Fruit fly (Drosophila melanogaster) whole organism, embryonic: ENCODE results near the gene CG13455.
A peak's percentile ranks its signal among the peaks of the same experiment; 100 is the strongest.

Experiments used
- CG14710 ChIP-seq: fragments of 200-800 bp; sonication (Bioruptor generic); optimal IDR thresholded peaks from 3 replicates; lab custom pipeline; 2019; ENCODE audit warnings: missing biosample characterization, mild to moderate bottlenecking, missing genetic modification characterization, moderate library complexity
- CG2712 ChIP-seq: fragments of 200-800 bp; optimal IDR thresholded peaks from 3 replicates; lab custom pipeline; 2019; ENCODE audit warnings: missing biosample characterization, mild to moderate bottlenecking, missing genetic modification characterization, moderate library complexity
- Dfd ChIP-seq, 2 experiments: fragments of >200 bp; optimal IDR thresholded peaks; 2 replicates each; lab custom pipeline; 2017; ENCODE audit warnings: missing biosample characterization in 2 of 2, missing genetic modification characterization in 2 of 2
- Hmr ChIP-seq: fragments of 200-800 bp; sonication (Bioruptor generic); optimal IDR thresholded peaks from 3 replicates; lab custom pipeline; 2017; ENCODE audit warnings: mild to moderate bottlenecking, missing biosample characterization, missing genetic modification reagents, missing genetic modification characterization
- Hr78 ChIP-seq, 2 experiments: fragments of 200-800 bp in 1 of 2; fragments of >200 bp in 1 of 2; sonication (Bioruptor generic) in 1 of 2; optimal IDR thresholded peaks; 2 replicates each; lab custom pipeline; 2017 to 2019; ENCODE audit warnings: missing biosample characterization in 2 of 2, missing genetic modification characterization in 2 of 2, mild to moderate bottlenecking in 1 of 2, moderate library complexity in 1 of 2
- br ChIP-seq: fragments of >200 bp; optimal IDR thresholded peaks from 2 replicates; lab custom pipeline; 2017
- gro ChIP-seq: fragments of 200-800 bp; sonication (Bioruptor generic); optimal IDR thresholded peaks from 2 replicates; lab custom pipeline; 2016; ENCODE audit warnings: missing biosample characterization, missing genetic modification characterization
- ham ChIP-seq: fragments of 200-800 bp; sonication (Bioruptor generic); IDR thresholded peaks from 2 replicates; pipeline ENCODE4 v1.3.6; 2022; ENCODE audit warnings: missing biosample characterization, missing genetic modification characterization
- mam ChIP-seq: fragments of 200-800 bp; sonication (Bioruptor generic); optimal IDR thresholded peaks from 3 replicates; lab custom pipeline; 2016; ENCODE audit warnings: missing biosample characterization, missing genetic modification characterization
- sd ChIP-seq: fragments of 200-800 bp; sonication (Bioruptor generic); optimal IDR thresholded peaks from 3 replicates; lab custom pipeline; 2018; ENCODE audit warnings: missing biosample characterization, mild to moderate bottlenecking, missing genetic modification characterization, moderate library complexity
- sima ChIP-seq: fragments of 200-800 bp; sonication (Bioruptor generic); optimal IDR thresholded peaks from 2 replicates; lab custom pipeline; 2016; ENCODE audit warnings: missing biosample characterization, missing genetic modification characterization
- unc-4 ChIP-seq: fragments of 200-800 bp; sonication (Bioruptor generic); IDR thresholded peaks from 2 replicates; pipeline ENCODE4 v1.3.6; 2022; ENCODE audit warnings: missing biosample characterization, missing genetic modification characterization; ENCODE audit not compliant: partially characterized antibody
- vvl ChIP-seq: fragments of 200-800 bp; sonication (Bioruptor generic); IDR thresholded peaks from 2 replicates; pipeline ENCODE4 v1.3.6; 2022; ENCODE audit warnings: missing biosample characterization, missing genetic modification characterization
- wek ChIP-seq: fragments of 200-800 bp; sonication (Bioruptor generic); optimal IDR thresholded peaks from 3 replicates; lab custom pipeline; 2018; ENCODE audit warnings: missing biosample characterization, mild to moderate bottlenecking, missing genetic modification characterization, moderate library complexity

DNA sequence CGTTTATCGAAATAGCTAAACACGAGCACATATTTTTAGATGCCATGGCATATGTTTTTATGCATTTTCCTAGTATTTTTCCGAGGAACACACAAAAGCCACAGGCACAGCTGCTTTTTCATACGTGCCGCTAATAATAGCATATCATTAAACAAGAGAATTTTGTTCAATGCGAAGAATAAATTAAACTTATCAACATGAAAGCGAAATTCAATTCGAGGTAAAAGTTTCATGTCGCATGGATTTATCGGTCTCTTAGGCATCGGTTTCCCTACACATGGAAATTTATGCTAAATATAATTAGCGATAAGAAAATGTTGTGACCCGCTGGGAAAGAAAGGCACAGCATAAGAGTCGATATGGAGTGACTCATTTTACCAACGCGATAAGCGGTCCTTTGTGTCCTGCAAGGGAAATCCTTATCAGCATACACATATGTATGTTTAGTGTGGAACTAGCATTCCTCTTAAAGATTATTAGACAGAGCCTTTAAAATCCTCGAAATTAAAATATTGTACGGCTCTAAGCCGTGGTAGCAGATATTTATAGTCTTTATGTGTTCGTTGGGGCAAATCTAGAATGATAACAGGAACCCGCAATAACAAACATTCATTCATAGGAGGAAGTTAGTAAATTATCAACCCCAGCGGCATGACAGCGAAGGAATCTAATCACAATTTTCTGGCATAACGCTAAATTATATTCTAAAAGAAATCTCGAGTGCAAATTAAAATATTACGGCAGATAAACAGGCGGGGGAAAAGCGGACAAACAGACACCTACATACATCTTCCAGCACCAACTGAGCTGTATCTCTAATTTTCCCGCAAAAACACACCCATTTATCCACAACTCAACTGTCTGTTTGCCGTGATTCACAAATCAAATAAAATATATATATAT, 35.3 kb downstream of the CG13455 start, which contains the start of gene CG43248:
- no peak for TF ChIP-seq wek (GFP tag; lab: Kevin White, UChicago)
- no peak for TF ChIP-seq ham (GFP tag; lab: Robert Waterston, UW)
- TF ChIP-seq sima (GFP tag; lab: Kevin White, UChicago) = no peak
- TF ChIP-seq gro (GFP tag; lab: Kevin White, UChicago) = no peak
- TF ChIP-seq CG14710 (tag; lab: Kevin White, UChicago) = no peak
- peak; percentile 32; the same call in 1 of the 2 replicates for TF ChIP-seq vvl (GFP tag; lab: Robert Waterston, UW)
- TF ChIP-seq mam (GFP tag; lab: Kevin White, UChicago) = no peak
- no peak for TF ChIP-seq Hr78 (GFP tag; optimal IDR thresholded peaks at IDR 0.05; lab: Kevin White, UChicago)
- TF ChIP-seq br = no peak
- TF ChIP-seq Dfd (GFP tag; optimal IDR thresholded peaks at IDR 0.05; lab: Kevin White, UChicago) = no peak
- TF ChIP-seq unc-4 = no peak
- no peak for TF ChIP-seq sd (tag; lab: Kevin White, UChicago)
- TF ChIP-seq Hmr (GFP tag; lab: Kevin White, UChicago) = no peak
- no peak for TF ChIP-seq CG2712 (tag; lab: Kevin White, UChicago)
